Fruit fly (Drosophila melanogaster): Measurements from ENCODE around the gene Etfb.
A peak's percentile ranks its signal among the peaks of the same experiment; 100 is the strongest.

Gene Etfb

DNA sequence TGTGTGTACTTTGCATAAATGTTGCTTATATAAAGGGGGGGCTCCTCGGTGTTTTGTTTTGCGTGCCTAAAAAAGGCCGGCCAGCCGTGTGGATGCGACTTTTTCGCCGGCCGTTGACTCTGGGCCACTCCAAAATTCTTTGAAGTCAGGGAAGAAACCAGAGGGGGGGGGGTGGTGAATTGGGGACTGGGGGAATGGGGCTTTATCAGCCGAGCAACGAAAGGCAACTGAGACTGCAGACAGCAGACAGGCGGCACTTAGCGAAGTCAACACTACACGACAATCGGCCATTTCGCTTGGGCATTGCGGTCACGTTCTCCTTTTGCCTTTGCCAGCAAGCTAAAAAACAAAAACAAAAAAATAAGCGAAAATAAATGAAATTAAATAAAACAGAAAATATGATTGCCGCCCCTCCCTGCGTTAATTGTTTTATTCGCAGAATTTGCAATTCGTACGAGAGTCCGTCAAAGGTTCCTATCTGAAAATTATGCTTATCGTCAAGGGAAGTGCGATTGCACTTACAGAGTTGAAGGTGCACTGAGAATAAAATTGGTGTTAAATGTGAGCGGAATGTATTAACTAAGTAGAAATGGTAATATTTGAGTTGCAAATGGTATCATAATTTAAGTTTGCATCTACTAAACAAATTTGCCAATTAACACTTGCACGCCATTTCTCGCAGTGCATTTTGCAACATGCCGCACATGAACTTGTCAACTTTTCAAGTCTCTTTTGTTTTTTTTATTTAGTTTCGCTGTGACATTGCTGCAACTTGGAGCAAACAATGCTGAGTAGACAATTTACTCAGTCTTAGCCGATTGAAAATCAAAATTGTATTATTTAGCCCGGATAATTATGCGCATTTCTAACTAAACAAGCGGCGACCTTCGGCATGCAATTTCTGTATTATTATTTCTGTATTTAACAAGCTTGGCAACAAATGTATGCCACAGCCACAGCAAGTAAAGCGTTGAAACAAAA is 16.4 kb downstream of the Etfb start:
- TF ChIP-seq CG17806 (tag; optimal IDR thresholded peaks at IDR 0.05) (peak; percentile 63), fd96Ca (GFP tag; IDR thresholded peaks at IDR 0.05) (peak; percentile 74), Ets98B (GFP tag; IDR thresholded peaks at IDR 0.05) (0 out of 2 replicates have a peak, but pooled peaks have one; percentile 22), CG4496 (GFP tag; IDR thresholded peaks at IDR 0.05) (peak; percentile 75), CG12605 (GFP tag; IDR thresholded peaks at IDR 0.05) (no peak; the same call in 1 of the 2 replicates), CG9948 (tag; optimal IDR thresholded peaks at IDR 0.05) (peak; percentile 49), rn (GFP tag; IDR thresholded peaks at IDR 0.05) (0 out of 2 replicates have a peak, but pooled peaks have one; percentile 28), CG8301 (tag; optimal IDR thresholded peaks at IDR 0.05) (peak; percentile 53), CG10348 (GFP tag; IDR thresholded peaks at IDR 0.05) (no peak), CG8159 (tag; optimal IDR thresholded peaks at IDR 0.05) (peak; percentile 71), Pif1B (GFP tag; optimal IDR thresholded peaks at IDR 0.05) (peak; percentile 77), CG32121 (GFP tag; IDR thresholded peaks at IDR 0.05) (peak; percentile 59; the same call in 1 of the 2 replicates), Snoo (tag; optimal IDR thresholded peaks at IDR 0.05) (peak; percentile 90), CG14655 (GFP tag; optimal IDR thresholded peaks at IDR 0.05) (no peak), Pif1A (GFP tag; optimal IDR thresholded peaks at IDR 0.05) (peak; percentile 87)

DNA sequence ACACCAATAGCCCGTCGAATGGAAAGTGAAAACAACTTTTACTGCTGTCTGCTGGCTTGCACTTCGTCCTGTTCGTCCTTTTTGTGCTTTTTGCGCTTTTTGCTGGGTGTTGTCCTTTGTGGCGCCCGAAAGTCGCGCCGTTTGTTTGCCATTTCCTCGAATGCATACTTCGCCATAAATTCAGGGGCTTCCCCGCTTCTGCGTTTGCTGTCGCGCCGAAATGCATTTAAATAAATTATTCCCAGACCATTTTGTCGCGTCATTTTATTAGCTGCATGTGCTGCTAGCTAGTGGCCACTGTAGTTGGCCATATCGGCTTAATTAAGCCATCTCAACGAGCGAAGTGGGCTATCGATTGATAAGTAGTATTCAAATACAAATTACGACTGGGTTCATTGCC is 17.5 kb downstream of the Etfb start:
- TF ChIP-seq Pif1A (GFP tag; optimal IDR thresholded peaks at IDR 0.05) (no peak), CG10348 (GFP tag; IDR thresholded peaks at IDR 0.05) (no peak), CG15710 (tag; optimal IDR thresholded peaks at IDR 0.05) (no peak), CG13204 (GFP tag; optimal IDR thresholded peaks at IDR 0.05) (no peak), D1 (tag; optimal IDR thresholded peaks at IDR 0.05) (no peak), CG8159 (tag; optimal IDR thresholded peaks at IDR 0.05) (no peak), CG8301 (tag; optimal IDR thresholded peaks at IDR 0.05) (no peak), fd96Ca (GFP tag; IDR thresholded peaks at IDR 0.05) (no peak)

DNA sequence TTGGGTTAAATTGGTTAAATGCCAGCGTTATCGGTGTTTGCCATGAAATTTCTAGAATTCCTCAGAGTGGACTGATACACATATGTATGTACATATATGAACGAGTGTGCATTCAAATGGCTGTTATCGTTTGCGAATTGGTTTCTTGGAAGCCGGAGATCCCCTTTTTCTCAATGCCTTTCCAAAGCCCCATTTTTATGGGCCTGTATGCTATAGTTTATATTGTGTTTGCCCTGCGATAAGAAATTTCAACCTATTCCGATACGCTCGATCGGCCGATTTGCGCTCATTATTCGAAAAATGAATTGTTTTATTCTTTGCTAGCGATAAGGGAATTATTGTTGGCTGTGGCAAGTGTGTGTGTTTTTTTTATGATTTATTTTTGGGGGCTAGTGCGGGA is 19.5 kb downstream of the Etfb start:
- TF ChIP-seq CG14655 (GFP tag; optimal IDR thresholded peaks at IDR 0.05), result no peak
- no peak for TF ChIP-seq CG15710 (tag; optimal IDR thresholded peaks at IDR 0.05)
- TF ChIP-seq rn (GFP tag; IDR thresholded peaks at IDR 0.05), result no peak
- no peak for TF ChIP-seq Ets98B (GFP tag; IDR thresholded peaks at IDR 0.05)
- no peak for TF ChIP-seq CG4496 (GFP tag; IDR thresholded peaks at IDR 0.05)
- no peak for TF ChIP-seq CG8301 (tag; optimal IDR thresholded peaks at IDR 0.05)
- no peak for TF ChIP-seq CG34367 (tag; optimal IDR thresholded peaks at IDR 0.05)
- TF ChIP-seq EcR (GFP tag; optimal IDR thresholded peaks at IDR 0.05), result no peak
- no peak for TF ChIP-seq CG8159 (tag; optimal IDR thresholded peaks at IDR 0.05)
- no peak for TF ChIP-seq CG10348 (GFP tag; IDR thresholded peaks at IDR 0.05)
- TF ChIP-seq fd96Ca (GFP tag; IDR thresholded peaks at IDR 0.05), result no peak
- TF ChIP-seq D1 (tag; optimal IDR thresholded peaks at IDR 0.05), result no peak
- TF ChIP-seq gl (tag; optimal IDR thresholded peaks at IDR 0.05), result no peak
- TF ChIP-seq Snoo (tag; optimal IDR thresholded peaks at IDR 0.05), result no peak
- no peak for TF ChIP-seq Pif1A (GFP tag; optimal IDR thresholded peaks at IDR 0.05)
- no peak for TF ChIP-seq CG32121 (GFP tag; IDR thresholded peaks at IDR 0.05)
- TF ChIP-seq CG17806 (tag; optimal IDR thresholded peaks at IDR 0.05), result no peak
- TF ChIP-seq CG9948 (tag; optimal IDR thresholded peaks at IDR 0.05), result no peak
- no peak for TF ChIP-seq CG13204 (GFP tag; optimal IDR thresholded peaks at IDR 0.05)
- no peak for TF ChIP-seq CG12605 (GFP tag; IDR thresholded peaks at IDR 0.05)

DNA sequence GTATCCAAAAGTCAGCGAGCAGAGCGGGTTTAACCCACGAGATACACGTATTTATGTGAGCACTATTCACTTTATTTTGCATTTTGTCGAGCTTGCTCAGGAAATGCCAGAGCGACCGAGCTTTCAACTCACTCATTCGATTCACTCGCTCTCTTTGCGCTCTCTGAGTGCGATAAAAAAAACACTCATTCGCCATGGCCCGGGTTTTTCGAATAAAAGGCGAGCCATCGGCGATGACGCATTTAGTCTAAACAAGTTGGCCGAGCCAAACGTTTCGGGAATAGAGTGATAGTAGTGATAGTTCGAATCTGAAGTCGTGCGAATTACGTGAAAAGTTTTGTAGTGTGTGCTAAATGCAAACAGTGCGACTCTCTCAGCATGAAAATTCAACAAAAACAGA is 20.4 kb downstream of the Etfb start:
- TF ChIP-seq CG8301 (tag; optimal IDR thresholded peaks at IDR 0.05), result no peak
- 0 out of 3 replicates have a peak, but pooled peaks have one; percentile 44 for TF ChIP-seq CG4496 (GFP tag; IDR thresholded peaks at IDR 0.05)
- TF ChIP-seq EcR (GFP tag; optimal IDR thresholded peaks at IDR 0.05), result peak; percentile 71
- no peak for TF ChIP-seq CG34367 (tag; optimal IDR thresholded peaks at IDR 0.05)
- TF ChIP-seq CG13204 (GFP tag; optimal IDR thresholded peaks at IDR 0.05), result peak; percentile 40
- peak; percentile 0 for TF ChIP-seq Pif1B (GFP tag; optimal IDR thresholded peaks at IDR 0.05)
- TF ChIP-seq Ets98B (GFP tag; IDR thresholded peaks at IDR 0.05), result peak; percentile 49; the same call in 1 of the 2 replicates
- peak; percentile 36 for TF ChIP-seq Snoo (tag; optimal IDR thresholded peaks at IDR 0.05)
- peak; percentile 44; the same call in 1 of the 2 replicates for TF ChIP-seq CG32121 (GFP tag; IDR thresholded peaks at IDR 0.05)
- TF ChIP-seq CG17806 (tag; optimal IDR thresholded peaks at IDR 0.05), result no peak
- TF ChIP-seq CG8159 (tag; optimal IDR thresholded peaks at IDR 0.05), result peak; percentile 20

DNA sequence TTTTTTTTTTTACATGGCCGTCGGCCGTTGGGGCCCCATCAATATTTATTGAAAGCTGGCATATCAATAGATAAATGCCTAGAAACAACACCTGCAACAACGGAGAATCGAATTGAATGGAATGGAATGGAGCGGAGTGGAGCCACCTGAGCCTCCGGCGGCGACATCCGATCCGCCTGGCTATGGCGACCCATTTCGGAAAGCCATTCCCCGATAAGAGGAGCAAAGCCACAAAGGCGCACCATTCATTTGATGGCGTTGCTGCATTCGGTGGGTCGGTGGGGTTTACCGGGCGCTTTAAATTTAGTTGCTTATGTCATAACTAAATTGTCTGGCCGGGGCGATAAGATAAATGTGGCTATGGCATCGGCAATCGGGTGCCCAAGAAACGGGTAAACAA is 20.9 kb downstream of the Etfb start:
- TF ChIP-seq CG9948 (tag; optimal IDR thresholded peaks at IDR 0.05), result no peak
- TF ChIP-seq CG32121 (GFP tag; IDR thresholded peaks at IDR 0.05), result no peak
- TF ChIP-seq CG10348 (GFP tag; IDR thresholded peaks at IDR 0.05), result no peak
- TF ChIP-seq fd96Ca (GFP tag; IDR thresholded peaks at IDR 0.05), result no peak
- TF ChIP-seq CG17806 (tag; optimal IDR thresholded peaks at IDR 0.05), result no peak
- TF ChIP-seq rn (GFP tag; IDR thresholded peaks at IDR 0.05), result no peak
- TF ChIP-seq D1 (tag; optimal IDR thresholded peaks at IDR 0.05), result no peak
- TF ChIP-seq Ets98B (GFP tag; IDR thresholded peaks at IDR 0.05), result no peak
- no peak for TF ChIP-seq CG12605 (GFP tag; IDR thresholded peaks at IDR 0.05)
- TF ChIP-seq CG8301 (tag; optimal IDR thresholded peaks at IDR 0.05), result no peak
- no peak for TF ChIP-seq CG4496 (GFP tag; IDR thresholded peaks at IDR 0.05)
- TF ChIP-seq Snoo (tag; optimal IDR thresholded peaks at IDR 0.05), result no peak
- no peak for TF ChIP-seq Pif1B (GFP tag; optimal IDR thresholded peaks at IDR 0.05)
- no peak for TF ChIP-seq gl (tag; optimal IDR thresholded peaks at IDR 0.05)
- TF ChIP-seq CG8159 (tag; optimal IDR thresholded peaks at IDR 0.05), result no peak

Data from whole organism, pupa.